Worm (Caenorhabditis elegans): ENCODE data around the gene C46E10.3.
A peak's percentile ranks its signal among the peaks of the same experiment; 100 is the strongest.

The C46E10.3 gene

ce11 chrII:3705320-3705719 lies 15.8 kb upstream of the C46E10.3 start, which contains the start of gene srx-108:
srx-108 (plus strand) TSS chrII:3705620.
- TF ChIP-seq mxl-2 (GFP tag; conservative IDR thresholded peaks at IDR 0.05): no peak

DNA sequence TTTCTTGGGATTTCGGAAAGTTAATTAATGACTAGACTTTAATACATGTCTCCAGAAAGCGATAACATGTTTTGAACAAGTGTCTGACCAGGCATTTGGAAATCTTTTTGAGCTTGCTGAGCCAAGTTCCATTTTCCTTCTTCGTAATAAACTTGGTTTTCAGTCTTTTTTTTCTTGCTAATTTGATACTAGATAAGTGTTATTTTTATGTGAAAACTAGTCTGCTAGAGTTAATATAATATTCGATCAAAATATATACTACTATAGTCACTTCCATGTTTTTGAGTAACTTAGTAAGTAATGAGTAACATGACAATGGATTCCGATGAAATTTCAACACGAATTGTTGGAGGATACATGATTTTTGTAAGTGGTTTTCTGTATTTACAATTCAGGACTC lies 11.9 kb upstream of the C46E10.3 start, which contains the start of gene srx-110:
srx-110 (plus strand) TSS at position 301 of the 400 bp plus-strand sequence.
- TF ChIP-seq unc-62 (GFP tag; optimal IDR thresholded peaks at IDR 0.05 in 1 of 2): peak in 1 of 2 experiments; percentile 17
- no peak for TF ChIP-seq unc-62 (tag; optimal IDR thresholded peaks at IDR 0.05)
- no peak for TF ChIP-seq jun-1 (tag; optimal IDR thresholded peaks at IDR 0.05)
- no peak for TF ChIP-seq nhr-77 (tag; optimal IDR thresholded peaks at IDR 0.05)

DNA sequence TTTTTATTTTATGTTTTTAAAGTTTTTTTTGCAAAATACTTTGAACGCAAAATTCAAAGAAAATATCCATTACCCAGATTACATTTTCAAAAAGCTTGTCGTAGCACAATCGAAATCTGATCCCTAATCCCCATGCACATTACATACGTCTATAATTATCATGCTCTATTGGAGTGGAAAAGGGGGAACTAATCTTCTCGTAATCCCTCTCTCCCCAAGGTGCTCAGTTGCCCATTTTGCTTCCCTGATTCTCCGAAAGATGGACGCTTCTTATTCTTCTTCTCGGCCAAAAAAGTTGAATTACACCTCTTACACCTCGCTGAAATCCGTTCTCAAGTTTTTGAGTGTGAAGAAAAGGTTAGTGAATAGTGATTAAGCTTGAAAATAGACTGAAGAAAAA lies 10.1 kb upstream of the C46E10.3 start, which contains the start of gene fbxc-53:
fbxc-53 (plus strand) TSS at position 245 of the 400 bp plus-strand sequence.
- TF ChIP-seq mdt-29 (GFP tag; IDR thresholded peaks at IDR 0.05) (no peak), Y105C5A.15 (GFP tag; IDR thresholded peaks at IDR 0.05) (no peak), fkh-10 (GFP tag; optimal IDR thresholded peaks at IDR 0.05) (no peak), F49E8.2 (tag; optimal IDR thresholded peaks at IDR 0.05; ENCODE audit: borderline replicate concordance) (no peak), T26A8.4 (GFP tag; IDR thresholded peaks at IDR 0.05) (no peak), Y5F2A.4 (GFP tag; optimal IDR thresholded peaks at IDR 0.05) (no peak), nhr-10 (tag; optimal IDR thresholded peaks at IDR 0.05) (no peak), hlh-30 (tag; optimal IDR thresholded peaks at IDR 0.05; ENCODE audit: insufficient read depth) (no peak), snpc-1.2 (GFP tag; IDR thresholded peaks at IDR 0.05) (no peak), Y75B8A.6 (GFP tag; IDR thresholded peaks at IDR 0.05) (no peak), nhr-111 (GFP tag; optimal IDR thresholded peaks at IDR 0.05) (no peak), unc-39 (tag; optimal IDR thresholded peaks at IDR 0.05) (no peak), dve-1 (tag; optimal IDR thresholded peaks at IDR 0.05; ENCODE audit: insufficient read depth) (no peak), dpl-1 (GFP tag; optimal IDR thresholded peaks at IDR 0.05) (no peak), ces-1 (GFP tag; optimal IDR thresholded peaks at IDR 0.05) (no peak), nhr-102 (tag; optimal IDR thresholded peaks at IDR 0.05) (no peak), nhr-11 (tag; optimal IDR thresholded peaks at IDR 0.05) (no peak), mxl-2 (GFP tag; conservative IDR thresholded peaks at IDR 0.05) (no peak)

- no peak for TF ChIP-seq nhr-10 (tag; optimal IDR thresholded peaks at IDR 0.05)
- no peak for TF ChIP-seq ctbp-1 (GFP tag; IDR thresholded peaks at IDR 0.05)
- TF ChIP-seq unc-62 (GFP tag; optimal IDR thresholded peaks at IDR 0.05 in 1 of 2): no peak
- TF ChIP-seq unc-62 (tag; optimal IDR thresholded peaks at IDR 0.05): no peak
- no peak for TF ChIP-seq daf-12 (tag; optimal IDR thresholded peaks at IDR 0.05)
- no peak for TF ChIP-seq egl-27 (tag; optimal IDR thresholded peaks at IDR 0.05)
- no peak for TF ChIP-seq hlh-30 (tag; optimal IDR thresholded peaks at IDR 0.05; ENCODE audit: insufficient read depth)
- TF ChIP-seq F37D6.2 (tag; optimal IDR thresholded peaks at IDR 0.05): no peak
- TF ChIP-seq vab-7 (GFP tag; IDR thresholded peaks at IDR 0.05): no peak
- TF ChIP-seq nhr-77 (tag; optimal IDR thresholded peaks at IDR 0.05): no peak
- no peak for TF ChIP-seq nhr-76 (tag; optimal IDR thresholded peaks at IDR 0.05)
- TF ChIP-seq fos-1 (tag; optimal IDR thresholded peaks at IDR 0.05): no peak
- TF ChIP-seq nhr-11 (tag; optimal IDR thresholded peaks at IDR 0.05): no peak
- no peak for TF ChIP-seq T20F7.1 (GFP tag; optimal IDR thresholded peaks at IDR 0.05)
- no peak for TF ChIP-seq hmg-1.1 (GFP tag; IDR thresholded peaks at IDR 0.05)
- TF ChIP-seq dmd-8 (GFP tag; IDR thresholded peaks at IDR 0.05): no peak
- no peak for TF ChIP-seq nhr-25 (tag; optimal IDR thresholded peaks at IDR 0.05; ENCODE audit: borderline replicate concordance, insufficient read depth)
Measured at ce11 chrII:3714595-3714994, 6.5 kb upstream of the C46E10.3 start, which contains the start of gene srh-100. srh-100 (minus strand) TSS chrII:3714695.

- no peak for TF ChIP-seq ceh-62 (tag; optimal IDR thresholded peaks at IDR 0.05)
- no peak for TF ChIP-seq gei-8 (GFP tag; optimal IDR thresholded peaks at IDR 0.05)
- TF ChIP-seq fos-1 (tag; optimal IDR thresholded peaks at IDR 0.05): no peak
- TF ChIP-seq Y5F2A.4 (GFP tag; optimal IDR thresholded peaks at IDR 0.05): no peak
- no peak for TF ChIP-seq ctbp-1 (GFP tag; IDR thresholded peaks at IDR 0.05)
- no peak for TF ChIP-seq F49E8.2 (tag; optimal IDR thresholded peaks at IDR 0.05; ENCODE audit: borderline replicate concordance)
- no peak for TF ChIP-seq unc-130 (GFP tag; optimal IDR thresholded peaks at IDR 0.05)
- TF ChIP-seq madf-9 (GFP tag; conservative IDR thresholded peaks at IDR 0.05): no peak
- TF ChIP-seq attf-4 (tag; optimal IDR thresholded peaks at IDR 0.05): no peak
- no peak for TF ChIP-seq mxl-2 (GFP tag; conservative IDR thresholded peaks at IDR 0.05)
- TF ChIP-seq lim-7 (GFP tag; IDR thresholded peaks at IDR 0.05): no peak
- no peak for TF ChIP-seq nhr-111 (GFP tag; optimal IDR thresholded peaks at IDR 0.05)
- TF ChIP-seq nhr-28 (tag; optimal IDR thresholded peaks at IDR 0.05): no peak
- no peak for TF ChIP-seq fkh-10 (GFP tag; optimal IDR thresholded peaks at IDR 0.05)
- no peak for TF ChIP-seq snpc-1.2 (GFP tag; IDR thresholded peaks at IDR 0.05)
- TF ChIP-seq daf-12 (tag; optimal IDR thresholded peaks at IDR 0.05): no peak
- no peak for TF ChIP-seq F44E2.7 (GFP tag; IDR thresholded peaks at IDR 0.05)
- no peak for TF ChIP-seq zip-2 (tag; optimal IDR thresholded peaks at IDR 0.05)
- TF ChIP-seq pqm-1 (tag; optimal IDR thresholded peaks at IDR 0.05): no peak
Measured at ce11 chrII:3716455-3716854, 4.7 kb upstream of the C46E10.3 start, which contains the start of gene srh-99. srh-99 (minus strand) TSS chrII:3716555.
